Worm (Caenorhabditis elegans) whole organism, L1 larva: Measurements from ENCODE around the gene cdr-7.

Source experiments
- C16A3.4 ChIP-seq: fragments of 150-350 bp; optimal IDR thresholded peaks from 2 replicates; lab custom pipeline; 2014; ENCODE audit warnings: missing biosample characterization, missing genetic modification characterization
- C34B4.2 ChIP-seq: sonication (generic microtip); optimal IDR thresholded peaks from 2 replicates; lab custom pipeline; 2017; ENCODE audit warnings: mild to moderate bottlenecking, missing genetic modification characterization, missing compliant biosample characterization
- alr-1 ChIP-seq: fragments of 200-800 bp; sonication (Bioruptor generic); optimal IDR thresholded peaks from 2 replicates; lab custom pipeline; 2018; ENCODE audit warnings: borderline replicate concordance, mild to moderate bottlenecking, missing genetic modification characterization, missing compliant biosample characterization
- ceh-82 ChIP-seq, 3 experiments: fragments of 150-350 bp in 1 of 3; sonication (generic microtip) in 2 of 3; optimal IDR thresholded peaks; 2 replicates each; lab custom pipeline; 2014 to 2017; ENCODE audit warnings: missing biosample characterization in 3 of 3, missing genetic modification characterization in 3 of 3
- ceh-88 ChIP-seq: fragments of 200-800 bp; sonication (Bioruptor generic); IDR thresholded peaks from 2 replicates; pipeline ENCODE4 v1.3.6; 2022; ENCODE audit warnings: missing genetic modification characterization, missing compliant biosample characterization
- ceh-90 ChIP-seq: sonication (generic microtip); optimal IDR thresholded peaks from 2 replicates; lab custom pipeline; 2016; ENCODE audit warnings: missing genetic modification characterization, missing compliant biosample characterization
- dpl-1 ChIP-seq, 3 experiments: fragments of 150-350 bp in 2 of 3; sonication (generic microtip) in 1 of 3; optimal IDR thresholded peaks; 2 replicates each; lab custom pipeline; 2014 to 2017; ENCODE audit warnings: missing biosample characterization in 3 of 3, missing genetic modification characterization in 3 of 3, missing genetic modification reagents in 3 of 3
- efl-1 ChIP-seq, 4 experiments: fragments of 150-350 bp; optimal IDR thresholded peaks in 3 of 4; peaks in 1 of 4; 1 replicate in 1 of 4; 2 replicates in 3 of 4; lab custom pipeline; 2014; ENCODE audit warnings: missing biosample characterization in 2 of 4, missing genetic modification characterization in 2 of 4, missing genetic modification reagents in 2 of 4
- egl-27 ChIP-seq, 2 experiments: fragments of 150-350 bp in 1 of 2; sonication (generic microtip); optimal IDR thresholded peaks; 3 replicates each; lab custom pipeline; 2017 to 2018; ENCODE audit warnings: missing biosample characterization in 2 of 2, missing genetic modification characterization in 2 of 2, missing genetic modification reagents in 2 of 2
- elt-2 ChIP-seq: sonication (generic microtip); optimal IDR thresholded peaks from 2 replicates; lab custom pipeline; 2016; ENCODE audit warnings: missing genetic modification characterization, mild to moderate bottlenecking, inconsistent platforms, missing compliant biosample characterization, missing genetic modification reagents
- fos-1 ChIP-seq: fragments of 150-350 bp; optimal IDR thresholded peaks from 2 replicates; lab custom pipeline; 2014; ENCODE audit warnings: missing biosample characterization, missing genetic modification characterization
- hpl-2 ChIP-seq: fragments of 150-350 bp; optimal IDR thresholded peaks from 2 replicates; lab custom pipeline; 2014; ENCODE audit warnings: missing biosample characterization, missing genetic modification reagents, missing genetic modification characterization
- lin-14 ChIP-seq: fragments of 200-800 bp; sonication (Bioruptor generic); optimal IDR thresholded peaks from 2 replicates; lab custom pipeline; 2018; ENCODE audit warnings: mild to moderate bottlenecking, missing genetic modification characterization, moderate library complexity, missing compliant biosample characterization
- lin-35 ChIP-seq, 2 experiments: fragments of 150-350 bp; optimal IDR thresholded peaks; 2 replicates each; lab custom pipeline; 2014; ENCODE audit warnings: missing biosample characterization in 2 of 2, missing genetic modification characterization in 2 of 2, missing genetic modification reagents in 2 of 2
- lin-39 ChIP-seq: fragments of 150-350 bp; optimal IDR thresholded peaks from 2 replicates; lab custom pipeline; 2014; ENCODE audit warnings: missing biosample characterization, missing genetic modification reagents, missing genetic modification characterization
- mef-2 ChIP-seq: fragments of 150-350 bp; optimal IDR thresholded peaks from 2 replicates; lab custom pipeline; 2014; ENCODE audit warnings: missing biosample characterization, missing genetic modification characterization
- mep-1 ChIP-seq: fragments of 150-350 bp; optimal IDR thresholded peaks from 2 replicates; lab custom pipeline; 2014; ENCODE audit warnings: missing biosample characterization, missing genetic modification characterization
- nhr-11 ChIP-seq: fragments of 150-350 bp; optimal IDR thresholded peaks from 2 replicates; lab custom pipeline; 2014; ENCODE audit warnings: missing biosample characterization, missing genetic modification characterization
- nhr-12 ChIP-seq: sonication (generic microtip); optimal IDR thresholded peaks from 2 replicates; lab custom pipeline; 2017; ENCODE audit warnings: missing biosample characterization, missing genetic modification characterization
- nhr-20 ChIP-seq: sonication (generic microtip); optimal IDR thresholded peaks from 2 replicates; lab custom pipeline; 2016; ENCODE audit warnings: mild to moderate bottlenecking, missing genetic modification characterization, missing compliant biosample characterization
- nhr-28 ChIP-seq: fragments of 150-350 bp; optimal IDR thresholded peaks from 2 replicates; lab custom pipeline; 2014; ENCODE audit warnings: missing biosample characterization, missing genetic modification characterization
- nhr-71 ChIP-seq: sonication (generic microtip); optimal IDR thresholded peaks from 2 replicates; lab custom pipeline; 2016; ENCODE audit warnings: mild to moderate bottlenecking, missing genetic modification characterization, moderate library complexity, missing compliant biosample characterization
- nhr-84 ChIP-seq: sonication (generic microtip); optimal IDR thresholded peaks from 2 replicates; lab custom pipeline; 2017; ENCODE audit warnings: missing biosample characterization, missing genetic modification characterization
- nhr-85 ChIP-seq: sonication (generic microtip); peaks from one replicate; lab custom pipeline; 2016; ENCODE audit warnings: missing genetic modification characterization, inconsistent platforms, missing compliant biosample characterization
- nhr-90 ChIP-seq: sonication (generic microtip); optimal IDR thresholded peaks from 2 replicates; lab custom pipeline; 2016; ENCODE audit warnings: mild to moderate bottlenecking, missing genetic modification characterization, missing compliant biosample characterization; ENCODE audit not compliant: poor library complexity
- pqm-1 ChIP-seq: sonication (generic microtip); optimal IDR thresholded peaks from 3 replicates; lab custom pipeline; 2017; ENCODE audit warnings: missing biosample characterization, missing genetic modification characterization
- rnt-1 ChIP-seq: sonication (generic microtip); optimal IDR thresholded peaks from 2 replicates; lab custom pipeline; 2016; ENCODE audit warnings: mild to moderate bottlenecking, missing genetic modification characterization, moderate library complexity, missing compliant biosample characterization
- snpc-4 ChIP-seq: fragments of 150-350 bp; optimal IDR thresholded peaks from 2 replicates; lab custom pipeline; 2014; ENCODE audit warnings: missing biosample characterization, missing genetic modification characterization
- sox-4 ChIP-seq: sonication (generic microtip); optimal IDR thresholded peaks from 2 replicates; lab custom pipeline; 2016; ENCODE audit warnings: missing genetic modification characterization, missing compliant biosample characterization
- sptf-1 ChIP-seq: fragments of 150-350 bp; optimal IDR thresholded peaks from 2 replicates; lab custom pipeline; 2014; ENCODE audit warnings: missing biosample characterization, missing genetic modification characterization
- unc-130 ChIP-seq: fragments of 150-350 bp; optimal IDR thresholded peaks from 2 replicates; lab custom pipeline; 2017; ENCODE audit warnings: missing biosample characterization, missing genetic modification characterization, inconsistent platforms
- unc-30 ChIP-seq: sonication (generic microtip); optimal IDR thresholded peaks from 2 replicates; lab custom pipeline; 2017; ENCODE audit warnings: missing biosample characterization, missing genetic modification characterization
- unc-98 ChIP-seq: fragments of 200-800 bp; sonication (Bioruptor generic); IDR thresholded peaks from 2 replicates; pipeline ENCODE4 v1.3.6; 2022; ENCODE audit warnings: missing genetic modification characterization, missing compliant biosample characterization
- zag-1 ChIP-seq: fragments of 150-350 bp; optimal IDR thresholded peaks from 2 replicates; lab custom pipeline; 2014; ENCODE audit warnings: missing biosample characterization, missing genetic modification characterization
- zip-4 ChIP-seq: fragments of 200-800 bp; sonication (Bioruptor generic); optimal IDR thresholded peaks from 2 replicates; lab custom pipeline; 2018; ENCODE audit warnings: mild to moderate bottlenecking, missing genetic modification characterization, moderate library complexity, missing compliant biosample characterization
- ztf-4 ChIP-seq: fragments of 150-350 bp; optimal IDR thresholded peaks from 2 replicates; lab custom pipeline; 2014; ENCODE audit warnings: missing biosample characterization, missing genetic modification characterization

The cdr-7 gene

ce11 chrV:12418292-12418691, 6.4 kb upstream of the cdr-7 start, which contains the start of gene C54D10.3:
Gene C54D10.3 (plus strand): TSS chrV:12418592.
- no peak for TF ChIP-seq nhr-11

ce11 chrV:12417277-12417676, 5.4 kb upstream of the cdr-7 start, which contains the start of gene cdr-3:
Gene cdr-3 (minus strand): TSS chrV:12417377.
- TF ChIP-seq unc-98 (no peak), mef-2 (tag; lab: Kevin White, UChicago) (no peak), nhr-84 (tag; lab: Kevin White, UChicago) (no peak), fos-1 (no peak), zag-1 (tag; lab: Kevin White, UChicago) (no peak)

- TF ChIP-seq nhr-85 (no peak), elt-2 (tag; lab: Kevin White, UChicago) (peak; percentile 57), efl-1 (optimal IDR thresholded peaks at IDR 0.05; lab: Kevin White, UChicago) (no peak), efl-1 (GFP tag; optimal IDR thresholded peaks at IDR 0.05 in 1 of 2; lab: Kevin White, UChicago) (peak in 1 of 2 experiments; percentile 48), ceh-90 (no peak), pqm-1 (tag; lab: Kevin White, UChicago) (no peak), nhr-20 (tag; lab: Kevin White, UChicago) (peak; percentile 14), egl-27 (tag; optimal IDR thresholded peaks at IDR 0.05; lab: Kevin White, UChicago) (no peak), ceh-82 (tag; optimal IDR thresholded peaks at IDR 0.05; lab: Kevin White, UChicago) (no peak), dpl-1 (GFP tag; optimal IDR thresholded peaks at IDR 0.05; lab: Kevin White, UChicago) (no peak), unc-130 (tag; lab: Kevin White, UChicago) (no peak), rnt-1 (no peak), lin-14 (no peak)
- TF ChIP-seq, all 84 proteins: peak for 3
These were observed 3.7 kb upstream of the cdr-7 start, which contains the start of gene cdr-2 for ce11 chrV:12415656-12416055. Gene cdr-2 (minus strand): TSS chrV:12415709.

- TF ChIP-seq nhr-90 (no peak), elt-2 (tag; lab: Kevin White, UChicago) (peak; percentile 13)
These were observed 2.4 kb upstream of the cdr-7 start for ce11 chrV:12414362-12414761.

- peak; percentile 5 for TF ChIP-seq mep-1 (tag; lab: Kevin White, UChicago)
- no peak for TF ChIP-seq C34B4.2
- TF ChIP-seq nhr-12 (tag; lab: Kevin White, UChicago), result no peak
- no peak for TF ChIP-seq C16A3.4 (tag; lab: Kevin White, UChicago)
- TF ChIP-seq ztf-4, result no peak
- no peak for TF ChIP-seq rnt-1
- TF ChIP-seq efl-1 (optimal IDR thresholded peaks at IDR 0.05; lab: Kevin White, UChicago), result peak in 1 of 2 experiments; percentile 13
- TF ChIP-seq efl-1 (GFP tag; optimal IDR thresholded peaks at IDR 0.05 in 1 of 2; lab: Kevin White, UChicago), result no peak
- TF ChIP-seq unc-30 (tag; lab: Kevin White, UChicago), result no peak
- peak; percentile 36 for TF ChIP-seq nhr-71 (tag; lab: Kevin White, UChicago)
- TF ChIP-seq lin-35 (GFP tag; optimal IDR thresholded peaks at IDR 0.05; lab: Kevin White, UChicago), result peak in 1 of 2 experiments; percentile 6
- TF ChIP-seq nhr-20 (tag; lab: Kevin White, UChicago), result peak; percentile 72
- TF ChIP-seq nhr-84 (tag; lab: Kevin White, UChicago), result no peak
- TF ChIP-seq nhr-28 (tag; lab: Kevin White, UChicago), result peak; percentile 13
- no peak for TF ChIP-seq sptf-1 (tag; lab: Kevin White, UChicago)
- no peak for TF ChIP-seq lin-39 (tag; lab: Kevin White, UChicago)
- TF ChIP-seq hpl-2 (GFP tag; lab: Kevin White, UChicago), result no peak
- peak; percentile 42 for TF ChIP-seq lin-14
These were observed 1.8 kb upstream of the cdr-7 start, which contains the start of gene cdr-6 for ce11 chrV:12413651-12414114. Gene cdr-6 (minus strand): TSS chrV:12413701.

- TF ChIP-seq efl-1 (optimal IDR thresholded peaks at IDR 0.05; lab: Kevin White, UChicago) (no peak), efl-1 (GFP tag; optimal IDR thresholded peaks at IDR 0.05 in 1 of 2; lab: Kevin White, UChicago) (peak in 1 of 2 experiments; percentile 87), sox-4 (tag; lab: Kevin White, UChicago) (no peak), snpc-4 (tag; lab: Kevin White, UChicago) (no peak), ceh-88 (GFP tag; lab: Robert Waterston, UW) (no peak), zip-4 (GFP tag; lab: Kevin White, UChicago) (no peak), lin-39 (tag; lab: Kevin White, UChicago) (no peak), alr-1 (tag; lab: Kevin White, UChicago) (no peak)
These were observed 408 bp upstream of the cdr-7 start for ce11 chrV:12412321-12412720.
